Worm (Caenorhabditis elegans) whole organism, young adult: Measurements from ENCODE around the gene cul-3.

ENCODE experiments used
- B0019.2 ChIP-seq: fragments of 200-800 bp; sonication (Bioruptor generic); conservative IDR thresholded peaks from 2 replicates; pipeline ENCODE4 v1.3.6; 2022; ENCODE audit warnings: missing genetic modification reagents, missing genetic modification characterization, missing compliant biosample characterization
- F57C9.4 ChIP-seq: sonication (generic microtip); optimal IDR thresholded peaks from 2 replicates; lab custom pipeline; 2017; ENCODE audit warnings: mild to moderate bottlenecking, missing genetic modification characterization, missing compliant biosample characterization
- attf-3 ChIP-seq: fragments of 200-800 bp; sonication (Bioruptor generic); conservative IDR thresholded peaks from 2 replicates; pipeline ENCODE4 v1.3.6; 2022; ENCODE audit warnings: missing genetic modification reagents, missing genetic modification characterization, missing compliant biosample characterization
- attf-6 ChIP-seq: fragments of 200-800 bp; sonication (Bioruptor generic); IDR thresholded peaks from 2 replicates; pipeline ENCODE4 v1.3.6; 2022; ENCODE audit warnings: missing genetic modification reagents, missing genetic modification characterization, missing compliant biosample characterization
- lin-35 ChIP-seq, 3 experiments: fragments of 150-350 bp in 2 of 3; sonication (generic microtip) in 1 of 3; optimal IDR thresholded peaks; 2 replicates each; lab custom pipeline; 2014 to 2018; ENCODE audit warnings: missing biosample characterization in 3 of 3, missing genetic modification characterization in 3 of 3, missing genetic modification reagents in 3 of 3
- madf-6 ChIP-seq: fragments of 200-800 bp; sonication (Bioruptor generic); IDR thresholded peaks from 2 replicates; pipeline ENCODE4 v1.3.6; 2022; ENCODE audit warnings: missing genetic modification reagents, missing genetic modification characterization, missing compliant biosample characterization
- mxl-1 ChIP-seq: sonication (generic microtip); optimal IDR thresholded peaks from 2 replicates; lab custom pipeline; 2016; ENCODE audit warnings: missing genetic modification characterization, missing compliant biosample characterization
- nfya-1 ChIP-seq: sonication (generic microtip); optimal IDR thresholded peaks from 2 replicates; lab custom pipeline; 2017; ENCODE audit warnings: antibody characterized with exemption, missing compliant biosample characterization, missing genetic modification characterization, borderline replicate concordance; ENCODE audit not compliant: insufficient read depth
- nfyb-1 ChIP-seq: fragments of 200-800 bp; sonication (Bioruptor generic); IDR thresholded peaks from 2 replicates; pipeline ENCODE4 v1.3.6; 2022; ENCODE audit warnings: missing genetic modification reagents, missing genetic modification characterization, missing compliant biosample characterization
- pha-4 ChIP-seq: fragments of 150-350 bp; sonication (generic microtip); optimal IDR thresholded peaks from 2 replicates; lab custom pipeline; 2014; ENCODE audit warnings: missing biosample characterization, missing genetic modification reagents, missing genetic modification characterization
- snpc-4 ChIP-seq, 5 experiments: fragments of 150-350 bp in 1 of 5; sonication (generic microtip) in 4 of 5; optimal IDR thresholded peaks; 2 replicates each; lab custom pipeline; 2014 to 2018; ENCODE audit warnings: missing genetic modification characterization in 5 of 5, missing biosample characterization in 3 of 5, antibody characterized with exemption in 2 of 5, mild to moderate bottlenecking in 2 of 5, missing compliant biosample characterization in 2 of 5, missing genotype in 2 of 5, moderate library complexity in 2 of 5, missing genetic modification reagents in 1 of 5
- somi-1 ChIP-seq: fragments of 200-800 bp; sonication (Bioruptor generic); optimal IDR thresholded peaks from 2 replicates; lab custom pipeline; 2018; ENCODE audit warnings: mild to moderate bottlenecking, missing genetic modification characterization, missing compliant biosample characterization
- unc-62 ChIP-seq: fragments of 150-350 bp; optimal IDR thresholded peaks from 2 replicates; lab custom pipeline; 2014; ENCODE audit warnings: missing biosample characterization, missing genetic modification reagents, missing genetic modification characterization

DNA sequence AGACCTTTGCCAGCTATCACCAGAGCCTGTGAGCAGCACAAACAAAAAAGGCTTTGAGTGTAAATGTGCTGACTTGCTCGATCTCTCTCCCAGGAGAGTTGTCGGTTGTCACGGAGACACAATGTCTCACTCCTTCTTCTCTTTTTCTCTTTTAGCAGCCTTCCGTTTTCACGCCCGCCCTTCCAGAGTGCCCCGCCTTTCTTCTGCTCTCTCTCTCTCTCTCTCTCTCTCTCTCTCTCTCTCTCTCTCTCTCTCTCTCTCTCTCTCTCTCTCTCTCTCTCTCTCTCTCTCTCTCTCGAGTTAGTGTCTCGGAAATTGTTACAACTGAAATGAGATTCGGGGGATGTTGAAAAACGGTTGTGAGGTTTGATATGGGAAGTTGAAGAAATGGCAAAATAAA is 3.8 kb upstream of the cul-3 start:
- TF ChIP-seq lin-35 (GFP tag; optimal IDR thresholded peaks at IDR 0.05; lab: Kevin White, UChicago): no peak
- TF ChIP-seq pha-4 (tag; lab: Kevin White, UChicago): no peak
- TF ChIP-seq madf-6 (GFP tag; lab: Robert Waterston, UW): no peak
- no peak for TF ChIP-seq attf-6 (GFP tag; lab: Robert Waterston, UW)
- TF ChIP-seq F57C9.4: no peak
- TF ChIP-seq attf-3: no peak
- TF ChIP-seq nfya-1 (tag; lab: Kevin White, UChicago): no peak
- TF ChIP-seq nfyb-1: no peak
- TF ChIP-seq unc-62 (GFP tag; lab: Kevin White, UChicago): no peak
- TF ChIP-seq somi-1 (GFP tag; lab: Kevin White, UChicago): no peak
- TF ChIP-seq snpc-4 (GFP tag; optimal IDR thresholded peaks at IDR 0.05; lab: Kevin White, UChicago): no peak
- TF ChIP-seq snpc-4 (tag; optimal IDR thresholded peaks at IDR 0.05; lab: Kevin White, UChicago): no peak
- no peak for TF ChIP-seq B0019.2 (GFP tag; lab: Robert Waterston, UW)
- TF ChIP-seq mxl-1 (tag; lab: Kevin White, UChicago): no peak
